Worm (Caenorhabditis elegans): ENCODE results near the gene C25E10.12.

ce11 chrV:9076273-9076672 lies 14.0 kb upstream of the C25E10.12 start, which contains the start of gene T27E4.7:
- TF ChIP-seq dao-5 (tag; optimal IDR thresholded peaks at IDR 0.05) (no peak), him-1 (tag; optimal IDR thresholded peaks at IDR 0.05) (no peak), W03F9.2 (tag; optimal IDR thresholded peaks at IDR 0.05) (no peak)

Measured in whole organism, L4/young adult.